Worm (Caenorhabditis elegans): Measurements from ENCODE around the gene str-188.

ce11 chrV:9703549-9703948, 12.9 kb upstream of the str-188 start:
- TF ChIP-seq W03F9.2 (tag; optimal IDR thresholded peaks at IDR 0.05) (no peak), him-1 (tag; optimal IDR thresholded peaks at IDR 0.05) (no peak), dao-5 (tag; optimal IDR thresholded peaks at IDR 0.05) (no peak)
